Worm (Caenorhabditis elegans) whole organism, L4 larva: ENCODE measurements around the gene T10H9.8.

Source experiments
- F10B5.3 ChIP-seq: sonication (generic microtip); optimal IDR thresholded peaks from 2 replicates; lab custom pipeline; 2016; ENCODE audit warnings: mild to moderate bottlenecking, missing genetic modification characterization, missing compliant biosample characterization
- F37D6.2 ChIP-seq: sonication (generic microtip); optimal IDR thresholded peaks from 2 replicates; lab custom pipeline; 2016; ENCODE audit warnings: mild to moderate bottlenecking, missing genetic modification characterization, missing compliant biosample characterization
- F44E2.7 ChIP-seq: fragments of 200-800 bp; sonication (Bioruptor generic); IDR thresholded peaks from 2 replicates; pipeline ENCODE4 v2.1.2; 2022; ENCODE audit warnings: missing genetic modification characterization, missing compliant biosample characterization
- R02D3.7 ChIP-seq: fragments of 150-350 bp; sonication (generic microtip); optimal IDR thresholded peaks from 3 replicates; lab custom pipeline; 2014; ENCODE audit warnings: missing biosample characterization, missing genetic modification characterization
- Y105C5A.15 ChIP-seq: fragments of 200-800 bp; sonication (Bioruptor generic); IDR thresholded peaks from 2 replicates; pipeline ENCODE4 v1.3.6; 2022; ENCODE audit warnings: missing genetic modification characterization, missing compliant biosample characterization
- Y48G9A.11 ChIP-seq: fragments of 200-800 bp; sonication (Bioruptor generic); IDR thresholded peaks from 2 replicates; pipeline ENCODE4 v1.3.6; 2022; ENCODE audit warnings: missing genetic modification reagents, missing genetic modification characterization, missing compliant biosample characterization
- Y75B8A.6 ChIP-seq: fragments of 200-800 bp; sonication (Bioruptor generic); IDR thresholded peaks from 2 replicates; pipeline ENCODE4 v1.3.6; 2022; ENCODE audit warnings: missing genetic modification reagents, missing genetic modification characterization, missing compliant biosample characterization
- ZK337.2 ChIP-seq: fragments of 200-800 bp; sonication (Bioruptor generic); IDR thresholded peaks from 2 replicates; pipeline ENCODE4 v1.3.6; 2022; ENCODE audit warnings: missing genetic modification reagents, missing genetic modification characterization, missing compliant biosample characterization
- aha-1 ChIP-seq: fragments of 150-350 bp; peaks from one replicate; lab custom pipeline; 2014; ENCODE audit warnings: missing biosample characterization, missing genetic modification characterization
- ceh-62 ChIP-seq: sonication (generic microtip); optimal IDR thresholded peaks from 2 replicates; lab custom pipeline; 2017; ENCODE audit warnings: missing biosample characterization, missing genetic modification characterization
- ces-1 ChIP-seq: fragments of 150-350 bp; sonication (generic microtip); optimal IDR thresholded peaks from 4 replicates; lab custom pipeline; 2014; ENCODE audit warnings: missing biosample characterization, missing genetic modification reagents, missing genetic modification characterization
- daf-16 ChIP-seq, 3 experiments: sonication (generic microtip); optimal IDR thresholded peaks; 2 replicates each; lab custom pipeline; 2016 to 2017; ENCODE audit warnings: missing genetic modification characterization in 3 of 3, missing genetic modification reagents in 3 of 3, mild to moderate bottlenecking in 2 of 3, missing compliant biosample characterization in 2 of 3, missing biosample characterization in 1 of 3, moderate library complexity in 1 of 3
- daf-8 ChIP-seq: fragments of 200-800 bp; sonication (Bioruptor generic); IDR thresholded peaks from 2 replicates; pipeline ENCODE4 v1.3.6; 2022; ENCODE audit warnings: missing genetic modification characterization, missing compliant biosample characterization
- dmd-6 ChIP-seq: fragments of 200-800 bp; sonication (Bioruptor generic); IDR thresholded peaks from 2 replicates; pipeline ENCODE4 v1.3.6; 2022; ENCODE audit warnings: missing genetic modification reagents, missing genetic modification characterization, missing compliant biosample characterization
- egl-43 ChIP-seq: fragments of 200-800 bp; sonication (Bioruptor generic); IDR thresholded peaks from 2 replicates; pipeline ENCODE4 v1.3.6; 2022; ENCODE audit warnings: missing genetic modification reagents, missing genetic modification characterization, missing compliant biosample characterization
- fkh-10 ChIP-seq: fragments of 150-350 bp; optimal IDR thresholded peaks from 2 replicates; lab custom pipeline; 2014; ENCODE audit warnings: missing biosample characterization, missing genetic modification reagents, missing genetic modification characterization
- fos-1 ChIP-seq: fragments of 150-350 bp; optimal IDR thresholded peaks from 2 replicates; lab custom pipeline; 2014; ENCODE audit warnings: missing biosample characterization, missing genetic modification characterization
- hif-1 ChIP-seq, 2 experiments: sonication (generic microtip); optimal IDR thresholded peaks; 2 replicates each; lab custom pipeline; 2016 to 2017; ENCODE audit warnings: missing compliant biosample characterization in 2 of 2, missing genetic modification characterization in 2 of 2, missing genetic modification reagents in 2 of 2, missing genotype in 2 of 2, mild to moderate bottlenecking in 1 of 2
- hlh-11 ChIP-seq: fragments of 200-800 bp; sonication (Bioruptor generic); optimal IDR thresholded peaks from 2 replicates; lab custom pipeline; 2018; ENCODE audit warnings: mild to moderate bottlenecking, missing genetic modification characterization, missing compliant biosample characterization
- hlh-30 ChIP-seq: sonication (generic microtip); optimal IDR thresholded peaks from 2 replicates; lab custom pipeline; 2017; ENCODE audit warnings: antibody characterized with exemption, mild to moderate bottlenecking, missing genetic modification characterization, missing compliant biosample characterization; ENCODE audit not compliant: insufficient read depth
- hmg-1.1 ChIP-seq: fragments of 200-800 bp; sonication (Bioruptor generic); IDR thresholded peaks from 2 replicates; pipeline ENCODE4 v1.3.6; 2022; ENCODE audit warnings: missing genetic modification reagents, missing genetic modification characterization, missing compliant biosample characterization
- lin-1 ChIP-seq: fragments of 200-800 bp; sonication (Bioruptor generic); IDR thresholded peaks from 2 replicates; pipeline ENCODE4 v1.3.6; 2022; ENCODE audit warnings: missing genetic modification reagents, missing genetic modification characterization, missing compliant biosample characterization
- lin-15B ChIP-seq: fragments of 150-350 bp; sonication (generic microtip); optimal IDR thresholded peaks from 3 replicates; lab custom pipeline; 2014; ENCODE audit warnings: missing biosample characterization, missing genetic modification characterization
- lin-39 ChIP-seq: fragments of 150-350 bp; optimal IDR thresholded peaks from 2 replicates; lab custom pipeline; 2014; ENCODE audit warnings: missing biosample characterization, missing genetic modification reagents, missing genetic modification characterization
- lsy-2 ChIP-seq, 2 experiments: fragments of 150-350 bp in 1 of 2; sonication (generic microtip) in 1 of 2; optimal IDR thresholded peaks; 2 replicates each; lab custom pipeline; 2014 to 2017; ENCODE audit warnings: missing biosample characterization in 2 of 2, missing genetic modification characterization in 2 of 2
- mdl-1 ChIP-seq, 2 experiments: fragments of 150-350 bp in 1 of 2; sonication (generic microtip) in 1 of 2; optimal IDR thresholded peaks; 2 replicates each; lab custom pipeline; 2014 to 2017; ENCODE audit warnings: missing biosample characterization in 2 of 2, missing genetic modification characterization in 2 of 2
- mdt-29 ChIP-seq: fragments of 200-800 bp; sonication (Bioruptor generic); IDR thresholded peaks from 2 replicates; pipeline ENCODE4 v1.3.6; 2022; ENCODE audit warnings: missing genetic modification reagents, missing genetic modification characterization, missing compliant biosample characterization
- mep-1 ChIP-seq: fragments of 150-350 bp; sonication (generic microtip); optimal IDR thresholded peaks from 3 replicates; lab custom pipeline; 2014; ENCODE audit warnings: missing biosample characterization, missing genetic modification characterization
- mes-2 ChIP-seq: sonication (generic microtip); optimal IDR thresholded peaks from 2 replicates; lab custom pipeline; 2016; ENCODE audit warnings: missing genotype, mild to moderate bottlenecking, missing genetic modification characterization, missing compliant biosample characterization; ENCODE audit not compliant: poor library complexity, severe bottlenecking
- mxl-3 ChIP-seq: fragments of 200-800 bp; sonication (Bioruptor generic); optimal IDR thresholded peaks from 2 replicates; lab custom pipeline; 2018; ENCODE audit warnings: mild to moderate bottlenecking, missing genetic modification characterization, missing compliant biosample characterization
- nhr-10 ChIP-seq: fragments of 150-350 bp; optimal IDR thresholded peaks from 2 replicates; lab custom pipeline; 2014; ENCODE audit warnings: missing biosample characterization, missing genetic modification characterization
- nhr-102 ChIP-seq: sonication (generic microtip); optimal IDR thresholded peaks from 2 replicates; lab custom pipeline; 2016; ENCODE audit warnings: mild to moderate bottlenecking, missing genetic modification characterization, moderate library complexity, missing compliant biosample characterization
- nhr-28 ChIP-seq: fragments of 150-350 bp; optimal IDR thresholded peaks from 2 replicates; lab custom pipeline; 2014; ENCODE audit warnings: missing biosample characterization, missing genetic modification characterization
- nhr-41 ChIP-seq: fragments of 200-800 bp; sonication (Bioruptor generic); IDR thresholded peaks from 2 replicates; pipeline ENCODE4 v1.3.6; 2022; ENCODE audit warnings: missing genetic modification reagents, missing genetic modification characterization, missing compliant biosample characterization
- nhr-42 ChIP-seq: fragments of 200-800 bp; sonication (Bioruptor generic); IDR thresholded peaks from 2 replicates; pipeline ENCODE4 v1.3.6; 2022; ENCODE audit warnings: missing genetic modification characterization, missing compliant biosample characterization
- nhr-48 ChIP-seq: sonication (generic microtip); optimal IDR thresholded peaks from 2 replicates; lab custom pipeline; 2016; ENCODE audit warnings: mild to moderate bottlenecking, missing genetic modification characterization, missing compliant biosample characterization
- nhr-77 ChIP-seq: fragments of 150-350 bp; optimal IDR thresholded peaks from 2 replicates; lab custom pipeline; 2014; ENCODE audit warnings: missing biosample characterization, missing genetic modification characterization
- pha-4 ChIP-seq, 2 experiments: fragments of 150-350 bp in 1 of 2; fragments of 200-800 bp in 1 of 2; sonication (Bioruptor generic) in 1 of 2; IDR thresholded peaks in 1 of 2; optimal IDR thresholded peaks in 1 of 2; 2 replicates each; pipeline versions ENCODE4 v1.3.6 to Lab custom; 2014 to 2022; ENCODE audit warnings: missing genetic modification characterization in 2 of 2, missing genetic modification reagents in 2 of 2, missing biosample characterization in 1 of 2, missing compliant biosample characterization in 1 of 2
- pqm-1 ChIP-seq: sonication (generic microtip); optimal IDR thresholded peaks from 2 replicates; lab custom pipeline; 2017; ENCODE audit warnings: missing biosample characterization, missing genetic modification characterization
- rbr-2 ChIP-seq: sonication (generic microtip); optimal IDR thresholded peaks from 2 replicates; lab custom pipeline; 2016; ENCODE audit warnings: missing genotype, missing genetic modification characterization, missing compliant biosample characterization
- sdz-12 ChIP-seq: fragments of 200-800 bp; sonication (Bioruptor generic); optimal IDR thresholded peaks from 2 replicates; lab custom pipeline; 2018; ENCODE audit warnings: mild to moderate bottlenecking, missing genetic modification characterization, missing compliant biosample characterization
- set-16 ChIP-seq: fragments of 200-800 bp; sonication (Bioruptor generic); IDR thresholded peaks from 2 replicates; pipeline ENCODE4 v1.3.6; 2022; ENCODE audit warnings: missing genetic modification reagents, missing genetic modification characterization, missing compliant biosample characterization
- snpc-4 ChIP-seq: fragments of 150-350 bp; optimal IDR thresholded peaks from 2 replicates; lab custom pipeline; 2014; ENCODE audit warnings: missing biosample characterization, missing genetic modification characterization
- vab-7 ChIP-seq: fragments of 200-800 bp; sonication (Bioruptor generic); IDR thresholded peaks from 2 replicates; pipeline ENCODE4 v1.3.6; 2022; ENCODE audit warnings: missing genetic modification reagents, missing genetic modification characterization, missing compliant biosample characterization

Gene T10H9.8

DNA sequence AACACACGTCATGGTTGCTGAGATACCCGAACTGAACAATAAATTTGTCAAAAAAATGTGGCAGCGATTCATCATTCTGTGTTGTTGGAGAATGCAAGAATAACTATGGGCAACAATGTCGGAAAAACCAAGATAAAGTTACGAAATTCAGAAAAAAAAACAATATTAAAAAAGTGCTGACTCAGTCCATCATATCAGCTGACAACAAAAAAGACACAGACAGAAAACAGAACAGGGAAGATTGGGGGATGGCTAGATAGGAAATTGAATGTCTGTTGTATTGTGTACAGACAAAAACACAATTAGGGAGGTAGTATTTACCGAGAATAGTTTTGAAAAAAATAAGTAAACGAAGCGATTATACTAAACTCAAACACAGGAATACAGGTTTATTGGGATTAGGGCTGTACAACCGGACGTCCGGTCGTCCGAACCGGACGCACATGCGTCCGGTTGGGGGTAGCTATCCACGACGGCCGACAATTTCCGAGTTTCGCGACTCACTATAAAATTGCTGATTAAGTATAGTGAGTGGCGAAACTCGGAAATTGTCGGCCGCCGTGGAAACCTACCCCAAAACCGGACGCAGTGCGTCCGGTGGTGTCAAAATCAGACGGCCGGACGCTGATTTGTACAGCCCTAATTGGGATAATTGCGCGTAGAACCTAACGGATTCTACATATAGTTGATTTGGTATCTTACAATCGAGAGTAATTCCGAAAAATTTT is 5.5 kb downstream of the T10H9.8 start (continued):
- TF ChIP-seq nhr-10 (tag; lab: Kevin White, UChicago) (no peak), lin-1 (GFP tag; lab: Robert Waterston, UW) (no peak), Y48G9A.11 (GFP tag; lab: Robert Waterston, UW) (0 out of 2 replicates have a peak, but pooled peaks have one; percentile 11), pqm-1 (tag; lab: Kevin White, UChicago) (no peak), fos-1 (no peak), nhr-77 (tag; lab: Kevin White, UChicago) (no peak), ceh-62 (tag; lab: Kevin White, UChicago) (no peak)

DNA sequence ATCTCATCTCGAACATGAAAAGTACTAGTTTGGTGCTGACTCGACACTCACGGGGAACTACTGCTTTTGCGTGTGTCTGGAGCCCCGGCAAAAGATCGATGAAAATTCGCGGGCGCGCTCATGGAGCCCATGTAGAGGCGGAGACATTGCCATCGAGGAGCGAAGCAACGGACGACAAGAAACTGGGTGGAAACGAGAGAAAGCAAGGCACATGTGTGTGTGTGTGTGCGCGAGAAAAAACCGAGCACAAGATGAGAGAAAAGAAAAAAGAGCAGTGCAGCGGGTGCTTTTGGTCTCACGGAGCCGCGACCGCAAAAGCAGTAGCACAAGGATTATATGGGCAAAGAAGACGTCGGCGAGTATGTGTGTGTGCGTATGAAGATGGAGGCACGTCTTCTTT is 6.6 kb downstream of the T10H9.8 start:
- no peak for TF ChIP-seq lin-39 (tag; lab: Kevin White, UChicago)
- TF ChIP-seq vab-7 (GFP tag; lab: Robert Waterston, UW) = peak; percentile 24; the same call in 1 of the 2 replicates
- peak; percentile 85 for TF ChIP-seq aha-1 (tag; lab: Kevin White, UChicago)
- peak; percentile 74 for TF ChIP-seq rbr-2 (tag; lab: Kevin White, UChicago)
- no peak for TF ChIP-seq nhr-48 (tag; lab: Kevin White, UChicago)
- TF ChIP-seq F37D6.2 (tag; lab: Kevin White, UChicago) = peak; percentile 30
- TF ChIP-seq daf-16 (GFP tag; optimal IDR thresholded peaks at IDR 0.05; lab: Kevin White, UChicago) = no peak
- no peak for TF ChIP-seq daf-16 (tag; optimal IDR thresholded peaks at IDR 0.05; lab: Kevin White, UChicago)
- peak; percentile 18 for TF ChIP-seq mes-2 (tag; lab: Kevin White, UChicago)
- no peak for TF ChIP-seq snpc-4 (tag; lab: Kevin White, UChicago)
- TF ChIP-seq mxl-3 (GFP tag; lab: Kevin White, UChicago) = peak; percentile 24
- no peak for TF ChIP-seq Y105C5A.15 (GFP tag; lab: Robert Waterston, UW)
- 0 out of 2 replicates have a peak, but pooled peaks have one; percentile 24 for TF ChIP-seq Y48G9A.11 (GFP tag; lab: Robert Waterston, UW)
- peak; percentile 73 for TF ChIP-seq hmg-1.1 (GFP tag; lab: Robert Waterston, UW)
- TF ChIP-seq egl-43 (GFP tag; lab: Robert Waterston, UW) = peak; percentile 74
- TF ChIP-seq fkh-10 (GFP tag; lab: Kevin White, UChicago) = peak; percentile 69
- peak; percentile 57 for TF ChIP-seq mep-1 (tag; lab: Kevin White, UChicago)
- TF ChIP-seq nhr-10 (tag; lab: Kevin White, UChicago) = no peak
- peak in 1 of 2 experiments; percentile 19 for TF ChIP-seq lsy-2 (tag; optimal IDR thresholded peaks at IDR 0.05; lab: Kevin White, UChicago)
- TF ChIP-seq F10B5.3 (tag; lab: Kevin White, UChicago) = no peak
- no peak for TF ChIP-seq ZK337.2
- peak; percentile 85 for TF ChIP-seq hlh-30
- no peak for TF ChIP-seq F44E2.7
- peak in 1 of 2 experiments; percentile 62 for TF ChIP-seq hif-1 (tag; optimal IDR thresholded peaks at IDR 0.05; lab: Kevin White, UChicago)
- TF ChIP-seq dmd-6 = peak; percentile 30; the same call in 1 of the 2 replicates
- TF ChIP-seq mdl-1 (tag; optimal IDR thresholded peaks at IDR 0.05; lab: Kevin White, UChicago) = peak in 1 of 2 experiments; percentile 83
- peak; percentile 64 for TF ChIP-seq set-16 (GFP tag; lab: Robert Waterston, UW)
- TF ChIP-seq hlh-11 (tag; lab: Kevin White, UChicago) = peak; percentile 35
- TF ChIP-seq, all 104 proteins: peak for 18

DNA sequence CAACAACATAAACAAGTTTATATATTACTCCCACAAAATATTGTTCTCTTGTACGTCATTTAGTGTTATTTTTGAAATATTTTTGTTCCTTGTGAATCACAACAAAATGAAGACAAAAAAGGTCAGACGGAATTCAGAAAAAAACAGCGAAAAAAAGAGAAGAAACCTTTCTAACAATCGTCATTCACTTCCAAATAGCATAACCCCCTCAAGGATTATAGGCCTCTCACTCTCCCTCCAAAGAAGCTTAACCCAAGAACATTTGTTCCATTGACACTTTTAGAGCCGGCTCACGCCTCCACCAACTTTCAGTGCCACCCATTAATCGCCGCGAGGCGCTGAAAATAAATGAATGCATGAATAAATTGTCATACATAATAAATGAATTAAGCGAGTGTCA is 7.4 kb downstream of the T10H9.8 start:
- TF ChIP-seq nhr-42 = no peak
- peak; percentile 92 for TF ChIP-seq aha-1 (tag; lab: Kevin White, UChicago)
- TF ChIP-seq, all 104 proteins: peak for 1

DNA sequence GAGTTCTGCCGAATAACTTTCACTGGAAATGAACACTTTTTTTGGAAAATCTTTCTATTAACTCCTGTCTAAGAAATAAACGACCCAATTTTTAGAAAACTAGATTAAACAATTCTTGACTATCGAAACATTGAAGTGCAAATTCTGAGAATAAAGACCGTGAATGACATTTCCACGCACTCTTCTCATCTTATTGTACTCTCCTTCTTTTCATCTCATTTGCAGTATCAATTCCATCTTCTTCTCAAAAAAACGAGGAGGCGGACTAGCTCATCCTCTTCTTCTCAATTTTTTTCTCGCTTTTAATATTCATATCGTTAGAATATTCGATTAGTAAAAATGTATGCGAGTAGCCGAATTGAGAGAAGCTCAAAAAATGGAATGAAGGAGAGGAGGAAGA is 9.5 kb downstream of the T10H9.8 start:
- peak; percentile 61 for TF ChIP-seq ces-1 (GFP tag; lab: Kevin White, UChicago)
- no peak for TF ChIP-seq daf-8 (GFP tag; lab: Robert Waterston, UW)
- no peak for TF ChIP-seq nhr-41 (GFP tag; lab: Robert Waterston, UW)
- no peak for TF ChIP-seq nhr-28
- no peak for TF ChIP-seq mdt-29 (GFP tag; lab: Robert Waterston, UW)
- peak; percentile 15 for TF ChIP-seq nhr-48 (tag; lab: Kevin White, UChicago)
- no peak for TF ChIP-seq Y75B8A.6
- no peak for TF ChIP-seq lin-15B
- peak; percentile 23 for TF ChIP-seq nhr-102 (tag; lab: Kevin White, UChicago)
- no peak for TF ChIP-seq pha-4 (GFP tag; IDR thresholded peaks at IDR 0.05; lab: Robert Waterston, UW)
- no peak for TF ChIP-seq pha-4 (tag; optimal IDR thresholded peaks at IDR 0.05; lab: Kevin White, UChicago)
- TF ChIP-seq sdz-12 (GFP tag; lab: Kevin White, UChicago) = no peak
- TF ChIP-seq nhr-77 (tag; lab: Kevin White, UChicago) = no peak
- TF ChIP-seq lsy-2 (tag; optimal IDR thresholded peaks at IDR 0.05; lab: Kevin White, UChicago) = peak in 1 of 2 experiments; percentile 12
- no peak for TF ChIP-seq R02D3.7 (tag; lab: Kevin White, UChicago)
